Worm (Caenorhabditis elegans): ENCODE data around the gene dhhc-14.

The dhhc-14 gene

ce11 chrX:8551687-8552327 is at the start of gene dhhc-14:
dhhc-14 (plus strand) TSS chrX:8552277.
- no peak for TF ChIP-seq R02D3.7 (tag; optimal IDR thresholded peaks at IDR 0.05)
- TF ChIP-seq lin-39 (tag; optimal IDR thresholded peaks at IDR 0.05), result peak; percentile 80
- TF ChIP-seq snpc-4 (tag; optimal IDR thresholded peaks at IDR 0.05), result no peak
- peak; percentile 13 for TF ChIP-seq mdl-1 (tag; optimal IDR thresholded peaks at IDR 0.05)
- no peak for TF ChIP-seq nhr-67 (tag; optimal IDR thresholded peaks at IDR 0.05)
- TF ChIP-seq nfya-1 (tag; optimal IDR thresholded peaks at IDR 0.05; ENCODE audit: insufficient read depth), result peak; percentile 71
- peak; percentile 23 for TF ChIP-seq skn-1 (tag; optimal IDR thresholded peaks at IDR 0.05)
- no peak for TF ChIP-seq egl-5 (tag; optimal IDR thresholded peaks at IDR 0.05)
- no peak for TF ChIP-seq elt-2 (tag; optimal IDR thresholded peaks at IDR 0.05)
- no peak for TF ChIP-seq lsy-12 (tag; optimal IDR thresholded peaks at IDR 0.05)
- no peak for TF ChIP-seq daf-12 (tag; optimal IDR thresholded peaks at IDR 0.05)
- no peak for TF ChIP-seq nhr-237 (tag; optimal IDR thresholded peaks at IDR 0.05)
- no peak for TF ChIP-seq ama-1 (optimal IDR thresholded peaks at IDR 0.05)
- TF ChIP-seq lin-15B (tag; optimal IDR thresholded peaks at IDR 0.05), result peak; percentile 76
- peak; percentile 45 for TF ChIP-seq pha-4 (tag; optimal IDR thresholded peaks at IDR 0.05)
- peak; percentile 3 for TF ChIP-seq nhr-23 (tag; optimal IDR thresholded peaks at IDR 0.05)
- TF ChIP-seq ceh-16 (tag; optimal IDR thresholded peaks at IDR 0.05), result no peak
- no peak for TF ChIP-seq mml-1 (tag; optimal IDR thresholded peaks at IDR 0.05)
- no peak for TF ChIP-seq nhr-12 (tag; optimal IDR thresholded peaks at IDR 0.05)
- TF ChIP-seq ceh-9 (tag; optimal IDR thresholded peaks at IDR 0.05), result no peak
- no peak for TF ChIP-seq sea-2 (GFP tag; optimal IDR thresholded peaks at IDR 0.05)
- no peak for TF ChIP-seq jun-1 (tag; optimal IDR thresholded peaks at IDR 0.05)
- TF ChIP-seq tbx-2 (tag; optimal IDR thresholded peaks at IDR 0.05), result no peak
- peak; percentile 57 for TF ChIP-seq hmg-11 (tag; optimal IDR thresholded peaks at IDR 0.05)

ce11 chrX:8504207-8504606 is 47.9 kb upstream of the dhhc-14 start:
- no peak for TF ChIP-seq lin-15B (tag; optimal IDR thresholded peaks at IDR 0.05)
- TF ChIP-seq nhr-23 (tag; optimal IDR thresholded peaks at IDR 0.05), result peak; percentile 71
- TF ChIP-seq nhr-43 (tag; optimal IDR thresholded peaks at IDR 0.05; ENCODE audit: poor library complexity, severe bottlenecking), result peak; percentile 60
- TF ChIP-seq nhr-25 (tag; optimal IDR thresholded peaks at IDR 0.05), result peak; percentile 15
- TF ChIP-seq fkh-2 (tag; optimal IDR thresholded peaks at IDR 0.05), result no peak

DNA sequence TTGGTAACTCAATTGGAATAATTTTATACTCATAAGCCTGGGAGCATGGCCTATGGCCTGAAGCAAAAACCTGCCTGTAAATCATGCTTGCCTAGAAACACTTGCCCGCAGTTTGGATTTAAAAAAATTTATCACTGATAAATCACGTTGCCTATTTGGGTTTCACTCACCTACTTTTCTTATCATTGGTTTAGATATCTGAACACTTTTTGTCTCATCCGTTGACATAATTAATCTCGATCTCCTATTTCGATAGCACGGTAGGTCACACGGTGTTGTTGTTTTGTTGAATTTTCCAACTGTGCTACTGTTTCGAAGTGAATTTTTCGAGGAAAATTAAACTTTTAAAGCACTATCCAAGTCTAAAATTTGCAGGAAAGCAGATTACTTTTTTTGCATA is 45.0 kb upstream of the dhhc-14 start:
- TF ChIP-seq ZK546.5 (tag; optimal IDR thresholded peaks at IDR 0.05), result no peak
- no peak for TF ChIP-seq nhr-25 (tag; optimal IDR thresholded peaks at IDR 0.05)
- no peak for TF ChIP-seq nhr-237 (tag; optimal IDR thresholded peaks at IDR 0.05)
- peak; percentile 76 for TF ChIP-seq nhr-23 (tag; optimal IDR thresholded peaks at IDR 0.05)

- TF ChIP-seq nhr-25 (tag; optimal IDR thresholded peaks at IDR 0.05) (no peak), daf-12 (tag; optimal IDR thresholded peaks at IDR 0.05) (no peak), hmg-11 (tag; optimal IDR thresholded peaks at IDR 0.05) (no peak), ztf-4 (tag; optimal IDR thresholded peaks at IDR 0.05) (no peak), ceh-28 (tag; optimal IDR thresholded peaks at IDR 0.05) (no peak), pha-4 (tag; optimal IDR thresholded peaks at IDR 0.05) (no peak), eor-1 (tag; optimal IDR thresholded peaks at IDR 0.05) (no peak), ZK546.5 (tag; optimal IDR thresholded peaks at IDR 0.05) (no peak), elt-2 (tag; optimal IDR thresholded peaks at IDR 0.05) (no peak), nhr-67 (tag; optimal IDR thresholded peaks at IDR 0.05) (no peak), egl-27 (tag; optimal IDR thresholded peaks at IDR 0.05) (no peak)
Observed at ce11 chrX:8507576-8507975, 44.5 kb upstream of the dhhc-14 start, which contains the start of gene H03E18.1. H03E18.1 (plus strand) TSS chrX:8507876.

ce11 chrX:8509088-8509487 is 43.0 kb upstream of the dhhc-14 start:
- TF ChIP-seq fkh-2 (tag; optimal IDR thresholded peaks at IDR 0.05) (no peak), ztf-4 (tag; optimal IDR thresholded peaks at IDR 0.05) (no peak), ceh-82 (tag; optimal IDR thresholded peaks at IDR 0.05) (no peak), unc-39 (tag; optimal IDR thresholded peaks at IDR 0.05) (no peak), R02D3.7 (tag; optimal IDR thresholded peaks at IDR 0.05) (no peak), tbx-2 (tag; optimal IDR thresholded peaks at IDR 0.05) (no peak), lin-15B (tag; optimal IDR thresholded peaks at IDR 0.05) (no peak), ceh-9 (tag; optimal IDR thresholded peaks at IDR 0.05) (no peak), mdl-1 (tag; optimal IDR thresholded peaks at IDR 0.05) (no peak)
